Fruit fly (Drosophila melanogaster) whole organism, embryonic: Measurements from ENCODE around the gene Eip63F-1.
A peak's percentile ranks its signal among the peaks of the same experiment; 100 is the strongest.

ENCODE experiments used
- Aef1 ChIP-seq: fragments of 200-800 bp; sonication (Bioruptor generic); IDR thresholded peaks from 3 replicates; pipeline ENCODE4 v1.3.6; 2022; ENCODE audit warnings: missing biosample characterization, missing genetic modification characterization
- Asciz ChIP-seq: fragments of 200-800 bp; sonication (Bioruptor generic); optimal IDR thresholded peaks from 2 replicates; lab custom pipeline; 2017; ENCODE audit warnings: missing biosample characterization, mild to moderate bottlenecking, missing genetic modification characterization, missing genetic modification reagents
- CG10321 ChIP-seq: fragments of 200-800 bp; sonication (Bioruptor generic); IDR thresholded peaks from 2 replicates; pipeline ENCODE4 v1.3.6; 2022; ENCODE audit warnings: missing biosample characterization, missing genetic modification characterization
- CG12659 ChIP-seq: fragments of 200-800 bp; sonication (Bioruptor generic); optimal IDR thresholded peaks from 3 replicates; lab custom pipeline; 2017; ENCODE audit warnings: mild to moderate bottlenecking, missing biosample characterization, missing genetic modification reagents, missing genetic modification characterization
- CG12769 ChIP-seq: fragments of 200-800 bp; sonication (Bioruptor generic); optimal IDR thresholded peaks from 2 replicates; lab custom pipeline; 2019; ENCODE audit warnings: missing biosample characterization, mild to moderate bottlenecking, missing genetic modification characterization, moderate library complexity
- CG13894 ChIP-seq: fragments of 200-800 bp; sonication (Bioruptor generic); optimal IDR thresholded peaks from 3 replicates; lab custom pipeline; 2018; ENCODE audit warnings: missing biosample characterization, mild to moderate bottlenecking, missing genetic modification characterization, moderate library complexity
- CG14667 ChIP-seq: fragments of 200-800 bp; sonication (Bioruptor generic); IDR thresholded peaks from 2 replicates; pipeline ENCODE4 v1.3.6; 2022; ENCODE audit warnings: missing biosample characterization, missing genetic modification characterization
- CG14710 ChIP-seq: fragments of 200-800 bp; sonication (Bioruptor generic); optimal IDR thresholded peaks from 3 replicates; lab custom pipeline; 2019; ENCODE audit warnings: missing biosample characterization, mild to moderate bottlenecking, missing genetic modification characterization, moderate library complexity
- CG1792 ChIP-seq: fragments of 200-800 bp; sonication (Bioruptor generic); optimal IDR thresholded peaks from 2 replicates; lab custom pipeline; 2016; ENCODE audit warnings: missing biosample characterization, missing genetic modification characterization
- CG18764 ChIP-seq: fragments of 200-800 bp; sonication (Bioruptor generic); optimal IDR thresholded peaks from 3 replicates; lab custom pipeline; 2016; ENCODE audit warnings: missing biosample characterization, missing genetic modification characterization
- CG34422 ChIP-seq: fragments of 200-800 bp; sonication (Bioruptor generic); IDR thresholded peaks from 3 replicates; pipeline ENCODE4 v1.3.6; 2022; ENCODE audit warnings: missing biosample characterization, missing genetic modification characterization
- CG3726 ChIP-seq: fragments of 200-800 bp; sonication (Bioruptor generic); IDR thresholded peaks from 3 replicates; pipeline ENCODE4, ENCODE4 v1.3.6; 2022; ENCODE audit warnings: missing biosample characterization, missing genetic modification characterization
- CG4360 ChIP-seq: fragments of 200-800 bp; sonication (Bioruptor generic); IDR thresholded peaks from 2 replicates; pipeline ENCODE4 v1.3.6; 2022; ENCODE audit warnings: missing biosample characterization, missing genetic modification characterization
- CG4707 ChIP-seq: fragments of 200-800 bp; sonication (Bioruptor generic); optimal IDR thresholded peaks from 2 replicates; lab custom pipeline; 2018; ENCODE audit warnings: missing biosample characterization, mild to moderate bottlenecking, missing genetic modification characterization, moderate library complexity
- CG5953 ChIP-seq: fragments of 200-800 bp; sonication (Bioruptor generic); IDR thresholded peaks from 2 replicates; pipeline ENCODE4 v1.3.6; 2022; ENCODE audit warnings: missing biosample characterization, missing genetic modification characterization
- CG6854 ChIP-seq: fragments of 200-800 bp; sonication (Bioruptor generic); optimal IDR thresholded peaks from 3 replicates; lab custom pipeline; 2017; ENCODE audit warnings: missing biosample characterization, mild to moderate bottlenecking, missing genetic modification characterization
- CG7372 ChIP-seq: fragments of 200-800 bp; sonication (Bioruptor generic); IDR thresholded peaks from 2 replicates; pipeline ENCODE4 v1.3.6; 2022; ENCODE audit warnings: missing biosample characterization, missing genetic modification characterization
- CG8765 ChIP-seq: fragments of 200-800 bp; sonication (Bioruptor generic); IDR thresholded peaks from 2 replicates; pipeline ENCODE4 v1.3.6; 2022; ENCODE audit warnings: missing biosample characterization, missing genetic modification characterization
- CG9727 ChIP-seq: fragments of 200-800 bp; sonication (Bioruptor generic); optimal IDR thresholded peaks from 3 replicates; lab custom pipeline; 2017; ENCODE audit warnings: missing biosample characterization, mild to moderate bottlenecking, missing genetic modification characterization
- CG9932 ChIP-seq: fragments of 200-800 bp; sonication (Bioruptor generic); IDR thresholded peaks from 2 replicates; pipeline ENCODE4 v1.3.6; 2022; ENCODE audit warnings: missing biosample characterization, missing genetic modification characterization
- Dek ChIP-seq: fragments of 200-800 bp; sonication (Bioruptor generic); optimal IDR thresholded peaks from 3 replicates; lab custom pipeline; 2019; ENCODE audit warnings: missing biosample characterization, mild to moderate bottlenecking, missing genetic modification characterization, moderate library complexity
- Dip2 ChIP-seq: fragments of 200-800 bp; sonication (Bioruptor generic); IDR thresholded peaks from 2 replicates; pipeline ENCODE4 v1.3.6; 2022; ENCODE audit warnings: missing biosample characterization, missing genetic modification characterization
- Dll ChIP-seq: fragments of 200-800 bp; sonication (Bioruptor generic); IDR thresholded peaks from 4 replicates; pipeline ENCODE4 v1.3.6; 2022; ENCODE audit warnings: missing biosample characterization, missing genetic modification characterization; ENCODE audit not compliant: partially characterized antibody
- Hr51 ChIP-seq, 2 experiments: fragments of 200-800 bp; sonication (Bioruptor generic); optimal IDR thresholded peaks; 2 replicates in 1 of 2; 3 replicates in 1 of 2; lab custom pipeline; 2016 to 2018; ENCODE audit warnings: missing biosample characterization in 2 of 2, missing genetic modification characterization in 2 of 2, mild to moderate bottlenecking in 1 of 2, moderate library complexity in 1 of 2
- Hr78 ChIP-seq, 2 experiments: fragments of 200-800 bp in 1 of 2; fragments of >200 bp in 1 of 2; sonication (Bioruptor generic) in 1 of 2; optimal IDR thresholded peaks; 2 replicates each; lab custom pipeline; 2017 to 2019; ENCODE audit warnings: missing biosample characterization in 2 of 2, missing genetic modification characterization in 2 of 2, mild to moderate bottlenecking in 1 of 2, moderate library complexity in 1 of 2
- MTF-1 ChIP-seq: fragments of 200-800 bp; sonication (Bioruptor generic); optimal IDR thresholded peaks from 2 replicates; lab custom pipeline; 2018; ENCODE audit warnings: missing biosample characterization, mild to moderate bottlenecking, missing genetic modification characterization, borderline replicate concordance
- Mad ChIP-seq: fragments of 200-800 bp; sonication (Bioruptor generic); optimal IDR thresholded peaks from 2 replicates; lab custom pipeline; 2016; ENCODE audit warnings: missing biosample characterization, missing genetic modification characterization
- Pdp1 ChIP-seq, 2 experiments: fragments of 200-800 bp; sonication (Bioruptor generic); optimal IDR thresholded peaks; 3 replicates each; lab custom pipeline; 2016; ENCODE audit warnings: missing biosample characterization in 2 of 2, missing genetic modification characterization in 2 of 2, mild to moderate bottlenecking in 1 of 2, moderate library complexity in 1 of 2
- Ptx1 ChIP-seq: fragments of 200-800 bp; sonication (Bioruptor generic); IDR thresholded peaks from 2 replicates; pipeline ENCODE4 v1.3.6; 2022; ENCODE audit warnings: missing biosample characterization, missing genetic modification characterization
- Stat92E ChIP-seq, 3 experiments: fragments of >200 bp in 2 of 3; fragments of 200-800 bp in 1 of 3; sonication (Bioruptor generic) in 1 of 3; optimal IDR thresholded peaks; 2 replicates each; lab custom pipeline; 2017 to 2019; ENCODE audit warnings: missing biosample characterization in 3 of 3, missing genetic modification characterization in 3 of 3, mild to moderate bottlenecking in 1 of 3, moderate library complexity in 1 of 3
- ac ChIP-seq: fragments of 200-800 bp; sonication (Bioruptor generic); optimal IDR thresholded peaks from 3 replicates; lab custom pipeline; 2017; ENCODE audit warnings: missing biosample characterization, mild to moderate bottlenecking, missing genetic modification characterization
- bbx ChIP-seq: fragments of 200-800 bp; sonication (Bioruptor generic); IDR thresholded peaks from 2 replicates; pipeline ENCODE4 v1.3.6; 2022; ENCODE audit warnings: missing biosample characterization, missing genetic modification characterization; ENCODE audit not compliant: partially characterized antibody
- bowl ChIP-seq: fragments of 200-800 bp; sonication (Bioruptor generic); IDR thresholded peaks from 2 replicates; pipeline ENCODE4 v1.3.6; 2022; ENCODE audit warnings: missing biosample characterization, missing genetic modification characterization
- bsh ChIP-seq, 2 experiments: fragments of 200-800 bp; sonication (Bioruptor generic); optimal IDR thresholded peaks; 2 replicates each; lab custom pipeline; 2017 to 2018; ENCODE audit warnings: mild to moderate bottlenecking in 2 of 2, missing biosample characterization in 2 of 2, missing genetic modification characterization in 2 of 2, moderate library complexity in 1 of 2
- da ChIP-seq: fragments of 200-800 bp; sonication (Bioruptor generic); optimal IDR thresholded peaks from 2 replicates; lab custom pipeline; 2016; ENCODE audit warnings: missing biosample characterization, missing genetic modification characterization
- danr ChIP-seq: fragments of 200-800 bp; sonication (Bioruptor generic); IDR thresholded peaks from 2 replicates; pipeline ENCODE4 v1.3.6; 2022; ENCODE audit warnings: missing biosample characterization, missing genetic modification characterization
- ewg ChIP-seq: fragments of 200-800 bp; sonication (Bioruptor generic); optimal IDR thresholded peaks from 3 replicates; lab custom pipeline; 2017; ENCODE audit warnings: mild to moderate bottlenecking, missing biosample characterization, missing genetic modification reagents, missing genetic modification characterization
- ftz-f1 ChIP-seq: fragments of 200-800 bp; sonication (Bioruptor generic); optimal IDR thresholded peaks from 2 replicates; lab custom pipeline; 2016; ENCODE audit warnings: missing biosample characterization, missing genetic modification characterization
- fu2 ChIP-seq: fragments of 200-800 bp; sonication (Bioruptor generic); optimal IDR thresholded peaks from 2 replicates; lab custom pipeline; 2016; ENCODE audit warnings: missing biosample characterization, missing genetic modification characterization
- gcm2 ChIP-seq: fragments of 200-800 bp; sonication (Bioruptor generic); optimal IDR thresholded peaks from 2 replicates; lab custom pipeline; 2016; ENCODE audit warnings: missing biosample characterization, missing genetic modification characterization
- grau ChIP-seq: fragments of 200-800 bp; optimal IDR thresholded peaks from 3 replicates; lab custom pipeline; 2019; ENCODE audit warnings: missing biosample characterization, mild to moderate bottlenecking, missing genetic modification characterization, moderate library complexity
- ham ChIP-seq: fragments of 200-800 bp; sonication (Bioruptor generic); IDR thresholded peaks from 2 replicates; pipeline ENCODE4 v1.3.6; 2022; ENCODE audit warnings: missing biosample characterization, missing genetic modification characterization
- lov ChIP-seq, 2 experiments: fragments of 200-800 bp in 1 of 2; fragments of >200 bp in 1 of 2; sonication (Bioruptor generic) in 1 of 2; IDR thresholded peaks in 1 of 2; optimal IDR thresholded peaks in 1 of 2; 2 replicates in 1 of 2; 3 replicates in 1 of 2; pipeline versions ENCODE4 v1.3.6 to Lab custom; 2017 to 2022; ENCODE audit warnings: missing biosample characterization in 1 of 2, missing genetic modification characterization in 1 of 2
- phol ChIP-seq: fragments of 200-800 bp; sonication (Bioruptor generic); optimal IDR thresholded peaks from 3 replicates; lab custom pipeline; 2018; ENCODE audit warnings: missing biosample characterization, mild to moderate bottlenecking, missing genetic modification characterization, moderate library complexity
- ttk ChIP-seq: fragments of 200-800 bp; sonication (Bioruptor generic); IDR thresholded peaks from 2 replicates; pipeline ENCODE4 v2.1.2; 2022; ENCODE audit warnings: missing biosample characterization, missing genetic modification characterization
- z ChIP-seq: fragments of 200-800 bp; sonication (Bioruptor generic); IDR thresholded peaks from 3 replicates; pipeline ENCODE4 v1.3.6; 2022; ENCODE audit warnings: missing biosample characterization, missing genetic modification characterization

Gene Eip63F-1

dm6 chr3L:3862504-3863380 is 72.7 kb downstream of the Eip63F-1 start (continued):
- TF ChIP-seq Asciz (GFP tag; lab: Kevin White, UChicago) (peak; percentile 16), CG6854 (GFP tag; lab: Kevin White, UChicago) (no peak), bbx (GFP tag; lab: Robert Waterston, UW) (no peak), CG34422 (GFP tag; lab: Robert Waterston, UW) (no peak), CG13894 (tag; lab: Kevin White, UChicago) (peak; percentile 74), Pdp1 (GFP tag; optimal IDR thresholded peaks at IDR 0.05; lab: Kevin White, UChicago) (peak in 1 of 2 experiments; percentile 75), CG4707 (GFP tag; lab: Kevin White, UChicago) (peak; percentile 51), Dll (GFP tag; lab: Robert Waterston, UW) (no peak), ttk (GFP tag; lab: Robert Waterston, UW) (peak; percentile 48; the same call in 1 of the 2 replicates), CG10321 (no peak), CG5953 (GFP tag; lab: Robert Waterston, UW) (no peak), grau (tag; lab: Kevin White, UChicago) (peak; percentile 72), Hr51 (GFP tag; optimal IDR thresholded peaks at IDR 0.05; lab: Kevin White, UChicago) (peak; percentile 29 to 59), bsh (GFP tag; optimal IDR thresholded peaks at IDR 0.05; lab: Kevin White, UChicago) (peak in 1 of 2 experiments; percentile 88), gcm2 (peak; percentile 22), bowl (no peak), ewg (GFP tag; lab: Kevin White, UChicago) (peak; percentile 55), danr (no peak), Dek (tag; lab: Kevin White, UChicago) (no peak), lov (optimal IDR thresholded peaks at IDR 0.05; lab: Kevin White, UChicago) (no peak), lov (GFP tag; IDR thresholded peaks at IDR 0.05; lab: Robert Waterston, UW) (peak; percentile 73; the same call in 1 of the 3 replicates), ham (GFP tag; lab: Robert Waterston, UW) (no peak), da (GFP tag; lab: Kevin White, UChicago) (peak; percentile 32), Stat92E (GFP tag; optimal IDR thresholded peaks at IDR 0.05; lab: Kevin White, UChicago) (peak in 1 of 3 experiments; percentile 73), fu2 (GFP tag; lab: Kevin White, UChicago) (peak; percentile 7), CG12659 (GFP tag; lab: Kevin White, UChicago) (peak; percentile 29), phol (peak; percentile 85), Mad (GFP tag; lab: Kevin White, UChicago) (peak; percentile 28), CG7372 (GFP tag; lab: Robert Waterston, UW) (no peak), ac (GFP tag; lab: Kevin White, UChicago) (no peak), CG3726 (GFP tag; lab: Robert Waterston, UW) (no peak), CG18764 (GFP tag; lab: Kevin White, UChicago) (peak; percentile 51), CG8765 (GFP tag; lab: Robert Waterston, UW) (peak; percentile 22), CG4360 (GFP tag; lab: Robert Waterston, UW) (peak; percentile 28), CG14710 (tag; lab: Kevin White, UChicago) (peak; percentile 82), Aef1 (GFP tag; lab: Robert Waterston, UW) (no peak), Ptx1 (GFP tag; lab: Robert Waterston, UW) (peak; percentile 66), CG1792 (GFP tag; lab: Kevin White, UChicago) (peak; percentile 34), MTF-1 (GFP tag; lab: Kevin White, UChicago) (peak; percentile 33), CG9727 (peak; percentile 85), z (GFP tag; lab: Robert Waterston, UW) (peak; percentile 75), Dip2 (no peak), Hr78 (GFP tag; optimal IDR thresholded peaks at IDR 0.05; lab: Kevin White, UChicago) (peak in 1 of 2 experiments; percentile 56), CG12769 (tag; lab: Kevin White, UChicago) (peak; percentile 40), ftz-f1 (GFP tag; lab: Kevin White, UChicago) (no peak), CG9932 (GFP tag; lab: Robert Waterston, UW) (no peak; the same call in 1 of the 2 replicates), CG14667 (GFP tag; lab: Robert Waterston, UW) (peak; percentile 11; the same call in 1 of the 2 replicates)
